Worm (Caenorhabditis elegans): ENCODE results near the gene K09F6.11.

- TF ChIP-seq nfya-2 (GFP tag; IDR thresholded peaks at IDR 0.05) (no peak), lin-26 (GFP tag; IDR thresholded peaks at IDR 0.05) (no peak), ztf-26 (tag; optimal IDR thresholded peaks at IDR 0.05) (no peak), ekl-4 (GFP tag; IDR thresholded peaks at IDR 0.05) (no peak), F39B2.1 (GFP tag; IDR thresholded peaks at IDR 0.05) (no peak), ets-4 (GFP tag; optimal IDR thresholded peaks at IDR 0.05) (no peak)
Measured at ce11 chrII:2230368-2230767, 49.6 kb upstream of the K09F6.11 start.
